Worm (Caenorhabditis elegans): ENCODE measurements around the gene nipa-1.

Gene nipa-1

DNA sequence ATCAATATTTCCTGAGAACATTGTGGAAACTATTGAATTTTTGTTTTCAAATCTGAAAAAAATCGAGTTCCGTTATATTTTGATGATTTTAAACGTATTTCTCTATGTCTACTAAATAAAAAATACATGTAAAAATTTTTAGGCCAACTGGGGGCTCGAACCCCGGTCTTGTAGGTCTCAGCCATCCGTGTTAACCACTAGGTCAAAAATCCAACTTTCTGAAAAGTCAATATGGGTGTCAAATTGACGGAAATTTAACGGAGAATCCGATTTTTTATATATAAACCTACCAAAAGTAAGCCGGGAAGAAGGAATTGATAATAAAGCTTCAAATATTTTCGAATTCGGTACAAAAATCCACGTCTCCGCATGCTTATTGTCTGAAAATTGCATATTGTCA, 20.6 kb downstream of the nipa-1 start:
- TF ChIP-seq nhr-12 (tag; optimal IDR thresholded peaks at IDR 0.05), result no peak
- TF ChIP-seq pha-4 (tag; optimal IDR thresholded peaks at IDR 0.05), result no peak
- TF ChIP-seq sem-2 (GFP tag; optimal IDR thresholded peaks at IDR 0.05), result no peak
- no peak for TF ChIP-seq ceh-39 (tag; optimal IDR thresholded peaks at IDR 0.05)
- no peak for TF ChIP-seq hlh-1 (tag; optimal IDR thresholded peaks at IDR 0.05)
- TF ChIP-seq cnd-1 (tag; optimal IDR thresholded peaks at IDR 0.05), result no peak
- TF ChIP-seq ces-1 (GFP tag; optimal IDR thresholded peaks at IDR 0.05), result no peak
- TF ChIP-seq tbx-8 (GFP tag; optimal IDR thresholded peaks at IDR 0.05), result no peak
- no peak for TF ChIP-seq mab-5 (tag; optimal IDR thresholded peaks at IDR 0.05)
- no peak for TF ChIP-seq ham-2 (GFP tag; optimal IDR thresholded peaks at IDR 0.05)
- no peak for TF ChIP-seq flh-1 (GFP tag; optimal IDR thresholded peaks at IDR 0.05)
- no peak for TF ChIP-seq M03D4.4 (tag; optimal IDR thresholded peaks at IDR 0.05)
- TF ChIP-seq mls-2 (tag; optimal IDR thresholded peaks at IDR 0.05), result no peak

DNA sequence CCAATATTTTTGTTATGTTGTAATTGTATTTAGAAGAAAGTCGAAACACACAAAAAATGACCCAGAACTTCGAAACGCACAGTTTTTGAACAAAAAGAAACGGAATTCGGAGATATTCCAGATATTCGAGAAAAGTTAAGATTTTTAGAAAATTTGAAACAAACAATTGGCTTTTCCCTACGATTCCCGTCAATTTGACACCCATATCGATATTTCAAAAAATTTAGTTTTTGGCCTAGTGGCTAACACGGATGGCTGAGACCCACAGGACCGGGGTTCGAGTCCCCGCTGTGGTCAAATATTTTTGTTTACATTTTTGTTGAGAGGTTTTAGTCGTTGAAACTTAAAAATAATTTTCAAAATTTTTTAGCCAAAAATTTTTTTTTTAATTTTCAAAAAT, 21.7 kb downstream of the nipa-1 start:
- no peak for TF ChIP-seq ceh-39 (tag; optimal IDR thresholded peaks at IDR 0.05)
- no peak for TF ChIP-seq pha-4 (tag; optimal IDR thresholded peaks at IDR 0.05)
- no peak for TF ChIP-seq M03D4.4 (tag; optimal IDR thresholded peaks at IDR 0.05)
- TF ChIP-seq drap-1 (GFP tag; optimal IDR thresholded peaks at IDR 0.05), result no peak

DNA sequence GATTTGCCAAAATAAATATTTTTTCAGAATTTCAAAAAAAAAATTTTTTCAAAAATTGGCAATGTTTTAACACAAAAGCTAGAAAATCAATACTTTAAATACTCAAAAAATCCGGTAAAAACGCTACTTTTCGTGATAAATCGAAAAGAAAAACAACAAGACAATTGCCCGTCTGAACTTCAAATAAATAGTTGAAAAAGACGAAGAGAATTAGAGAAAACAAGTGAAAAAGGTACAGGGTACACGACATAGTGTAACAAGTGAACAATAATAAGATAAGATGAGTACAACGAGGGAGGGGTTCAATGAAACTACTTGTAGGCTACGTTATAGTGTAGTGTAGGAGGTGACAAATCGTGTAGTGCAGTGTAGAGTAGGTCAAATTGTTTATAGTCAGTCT, 22.4 kb downstream of the nipa-1 start:
- TF ChIP-seq ztf-11 (tag; optimal IDR thresholded peaks at IDR 0.05), result no peak
- TF ChIP-seq mls-2 (tag; optimal IDR thresholded peaks at IDR 0.05), result no peak
- no peak for TF ChIP-seq drap-1 (GFP tag; optimal IDR thresholded peaks at IDR 0.05)
- no peak for TF ChIP-seq blmp-1 (tag; optimal IDR thresholded peaks at IDR 0.05)
- no peak for TF ChIP-seq flh-1 (GFP tag; optimal IDR thresholded peaks at IDR 0.05)
- TF ChIP-seq unc-120 (tag; optimal IDR thresholded peaks at IDR 0.05; ENCODE audit: poor library complexity, severe bottlenecking), result no peak
- TF ChIP-seq ceh-43 (GFP tag; optimal IDR thresholded peaks at IDR 0.05), result no peak
- peak; percentile 6 for TF ChIP-seq hlh-1 (tag; optimal IDR thresholded peaks at IDR 0.05)
- peak; percentile 6 for TF ChIP-seq unc-62 (GFP tag; optimal IDR thresholded peaks at IDR 0.05)
- TF ChIP-seq cnd-1 (tag; optimal IDR thresholded peaks at IDR 0.05), result no peak
- TF ChIP-seq nhr-76 (tag; optimal IDR thresholded peaks at IDR 0.05), result no peak
- no peak for TF ChIP-seq nhr-2 (tag; optimal IDR thresholded peaks at IDR 0.05)
- TF ChIP-seq sem-2 (GFP tag; optimal IDR thresholded peaks at IDR 0.05), result no peak
- TF ChIP-seq lin-32 (GFP tag; optimal IDR thresholded peaks at IDR 0.05), result no peak

DNA sequence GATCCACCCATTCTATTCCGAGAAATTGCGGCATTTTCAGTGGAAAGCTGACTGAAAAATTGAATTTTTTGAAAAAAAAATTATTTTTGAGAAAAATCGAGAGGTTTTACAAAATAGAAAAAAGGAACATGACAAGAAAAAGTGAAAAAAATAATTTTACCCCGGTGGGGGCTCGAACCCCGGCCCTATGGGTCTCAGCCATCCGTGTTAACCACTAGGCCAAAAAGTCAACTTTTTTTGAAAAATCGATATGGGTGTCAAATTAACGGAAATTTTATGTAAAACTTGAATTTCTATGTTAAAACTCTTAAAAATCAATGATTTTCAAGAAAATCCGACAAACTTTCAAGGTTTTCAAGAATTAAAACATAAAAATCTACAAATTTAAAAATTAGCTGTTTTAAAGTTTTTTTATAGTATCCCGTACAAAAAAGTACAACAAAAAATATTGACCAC, 23.0 kb downstream of the nipa-1 start, which contains the start of gene Y53G8B.2:
Gene Y53G8B.2, minus strand, starts transcription at position 51 of the 456 bp plus-strand sequence.
- TF ChIP-seq pha-4 (tag; optimal IDR thresholded peaks at IDR 0.05) (no peak), unc-62 (GFP tag; optimal IDR thresholded peaks at IDR 0.05) (no peak), lin-32 (GFP tag; optimal IDR thresholded peaks at IDR 0.05) (no peak), hlh-1 (tag; optimal IDR thresholded peaks at IDR 0.05) (no peak), cnd-1 (tag; optimal IDR thresholded peaks at IDR 0.05) (no peak), flh-1 (GFP tag; optimal IDR thresholded peaks at IDR 0.05) (no peak), mab-5 (tag; optimal IDR thresholded peaks at IDR 0.05) (no peak), mls-2 (tag; optimal IDR thresholded peaks at IDR 0.05) (no peak), elt-3 (tag; optimal IDR thresholded peaks at IDR 0.05) (no peak)

DNA sequence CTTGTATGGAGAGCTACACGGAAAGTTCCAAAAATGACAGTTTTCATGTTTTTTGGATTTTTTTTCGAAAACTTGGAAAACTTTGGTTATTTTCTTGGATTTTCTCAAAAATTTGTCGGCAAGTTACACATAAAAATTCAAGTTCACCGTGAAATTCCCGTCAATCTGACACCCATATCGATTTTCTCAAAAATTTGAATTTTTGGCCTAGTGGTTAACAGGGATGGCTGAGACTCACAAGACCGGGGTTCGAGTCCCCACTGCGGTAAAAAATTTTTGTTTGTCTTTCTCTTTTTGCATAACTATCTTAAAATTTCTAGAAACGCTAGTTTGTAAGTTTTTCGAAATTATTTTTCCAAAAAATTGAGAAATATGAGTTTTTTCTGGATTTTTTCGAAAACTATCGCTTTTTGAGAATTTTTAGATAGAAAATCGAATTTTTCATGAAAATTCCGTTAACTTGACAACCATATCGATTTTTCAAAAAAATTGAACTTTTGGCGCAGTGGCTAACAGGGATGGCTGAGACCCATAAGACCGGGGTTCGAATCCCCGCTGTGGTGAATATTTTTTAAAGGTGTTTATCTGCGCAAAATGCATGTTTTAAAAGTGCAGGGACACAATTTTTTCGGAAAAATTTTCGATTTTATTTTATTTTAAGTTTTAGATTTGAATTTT, 26.2 kb downstream of the nipa-1 start:
- TF ChIP-seq sptf-1 (tag; optimal IDR thresholded peaks at IDR 0.05) (no peak), mep-1 (tag; optimal IDR thresholded peaks at IDR 0.05) (no peak), sem-2 (GFP tag; optimal IDR thresholded peaks at IDR 0.05) (no peak), pha-4 (tag; optimal IDR thresholded peaks at IDR 0.05) (no peak), nhr-12 (tag; optimal IDR thresholded peaks at IDR 0.05) (no peak), tbx-8 (GFP tag; optimal IDR thresholded peaks at IDR 0.05) (no peak), zip-8 (tag; optimal IDR thresholded peaks at IDR 0.05) (no peak), blmp-1 (tag; optimal IDR thresholded peaks at IDR 0.05) (no peak)

DNA sequence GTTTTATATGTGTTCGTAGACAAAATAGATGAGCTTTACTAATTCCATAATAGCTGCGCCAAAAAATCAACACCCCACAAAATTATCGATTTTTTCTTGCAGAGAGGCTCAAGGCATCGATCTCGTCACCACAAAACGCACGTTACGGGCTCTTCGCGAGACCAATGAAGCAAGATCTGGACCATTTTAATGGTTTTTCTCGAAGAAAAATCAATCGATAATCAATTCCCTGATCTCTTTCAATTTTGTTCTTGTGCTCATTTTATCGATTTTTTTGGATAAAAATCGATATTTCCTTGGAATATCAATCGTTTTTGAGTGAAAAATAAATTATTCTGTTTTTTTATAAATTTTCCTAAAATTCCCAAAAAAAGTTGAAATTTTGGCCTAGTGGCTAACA, 26.8 kb downstream of the nipa-1 start:
- TF ChIP-seq ceh-83 (GFP tag; optimal IDR thresholded peaks at IDR 0.05) (no peak), tbx-8 (GFP tag; optimal IDR thresholded peaks at IDR 0.05) (no peak), zip-8 (tag; optimal IDR thresholded peaks at IDR 0.05) (no peak), ztf-11 (tag; optimal IDR thresholded peaks at IDR 0.05) (no peak), cnd-1 (tag; optimal IDR thresholded peaks at IDR 0.05) (no peak), bed-3 (GFP tag; optimal IDR thresholded peaks at IDR 0.05) (no peak)
